Worm (Caenorhabditis elegans) whole organism, early embryonic: ENCODE measurements around the gene inx-11.

Source experiments
- B0310.2 ChIP-seq: sonication (generic microtip); optimal IDR thresholded peaks from 2 replicates; lab custom pipeline; 2016; ENCODE audit warnings: mild to moderate bottlenecking, missing genetic modification characterization, missing compliant biosample characterization
- F13C5.2 ChIP-seq: sonication (generic microtip); optimal IDR thresholded peaks from 2 replicates; lab custom pipeline; 2017; ENCODE audit warnings: mild to moderate bottlenecking, missing genetic modification characterization, inconsistent platforms, missing compliant biosample characterization
- ama-1 ChIP-seq: fragments of 150-350 bp; optimal IDR thresholded peaks from 2 replicates; lab custom pipeline; 2014
- ceh-13 ChIP-seq: fragments of 200-800 bp; sonication (Bioruptor generic); optimal IDR thresholded peaks from 2 replicates; lab custom pipeline; 2018; ENCODE audit warnings: mild to moderate bottlenecking, missing genetic modification characterization, missing compliant biosample characterization
- ceh-36 ChIP-seq: sonication (generic microtip); optimal IDR thresholded peaks from 2 replicates; lab custom pipeline; 2016; ENCODE audit warnings: missing genetic modification characterization, inconsistent platforms, missing compliant biosample characterization
- ets-7 ChIP-seq: sonication (generic microtip); optimal IDR thresholded peaks from 2 replicates; lab custom pipeline; 2016; ENCODE audit warnings: missing genotype, missing genetic modification characterization, missing compliant biosample characterization
- flt-1 ChIP-seq: fragments of 200-800 bp; sonication (Bioruptor generic); IDR thresholded peaks from 2 replicates; pipeline ENCODE4 v1.3.6; 2022; ENCODE audit warnings: missing genetic modification characterization, missing compliant biosample characterization
- hmg-4 ChIP-seq: fragments of 200-800 bp; sonication (Bioruptor generic); optimal IDR thresholded peaks from 2 replicates; lab custom pipeline; 2018; ENCODE audit warnings: mild to moderate bottlenecking, missing genetic modification characterization, missing compliant biosample characterization
- hnd-1 ChIP-seq: sonication (generic microtip); optimal IDR thresholded peaks from 2 replicates; lab custom pipeline; 2016; ENCODE audit warnings: missing genetic modification characterization, missing compliant biosample characterization
- scrt-1 ChIP-seq: fragments of 200-800 bp; sonication (Bioruptor generic); IDR thresholded peaks from 2 replicates; pipeline ENCODE4 v1.3.6; 2022; ENCODE audit warnings: missing genetic modification characterization, missing compliant biosample characterization
- sea-1 ChIP-seq: fragments of 200-800 bp; sonication (Bioruptor generic); conservative IDR thresholded peaks from 2 replicates; pipeline ENCODE4 v1.3.6; 2022; ENCODE audit warnings: missing genetic modification characterization, missing compliant biosample characterization
- tbx-11 ChIP-seq: fragments of 200-800 bp; sonication (Bioruptor generic); IDR thresholded peaks from 2 replicates; pipeline ENCODE4 v1.3.6; 2022; ENCODE audit warnings: missing genetic modification characterization, missing compliant biosample characterization
- tbx-37 ChIP-seq: fragments of 200-800 bp; sonication (Bioruptor generic); conservative IDR thresholded peaks from 2 replicates; pipeline ENCODE4 v1.3.6; 2022; ENCODE audit warnings: missing genetic modification reagents, missing genetic modification characterization, missing compliant biosample characterization
- tra-4 ChIP-seq: sonication (generic microtip); optimal IDR thresholded peaks from 2 replicates; lab custom pipeline; 2017; ENCODE audit warnings: missing genetic modification characterization, missing compliant biosample characterization

- TF ChIP-seq B0310.2, result no peak
- TF ChIP-seq ama-1 (lab: Kevin White, UChicago), result no peak
- no peak for TF ChIP-seq sea-1 (GFP tag; lab: Robert Waterston, UW)
- TF ChIP-seq tbx-11 (GFP tag; lab: Robert Waterston, UW), result no peak
- no peak for TF ChIP-seq scrt-1
- no peak for TF ChIP-seq tbx-37 (GFP tag; lab: Robert Waterston, UW)
- no peak for TF ChIP-seq hmg-4 (GFP tag; lab: Kevin White, UChicago)
- no peak for TF ChIP-seq ceh-13 (GFP tag; lab: Kevin White, UChicago)
- TF ChIP-seq ets-7 (tag; lab: Kevin White, UChicago), result no peak
- TF ChIP-seq hnd-1, result no peak
- no peak for TF ChIP-seq tra-4
- no peak for TF ChIP-seq F13C5.2
- TF ChIP-seq flt-1 (GFP tag; lab: Robert Waterston, UW), result no peak
- TF ChIP-seq ceh-36, result no peak
Observed at ce11 chrV:12460583-12460982, 26.5 kb upstream of the inx-11 start.
